ENCODE assay signal across 3 worm cellular contexts in the genomic region with DNA sequence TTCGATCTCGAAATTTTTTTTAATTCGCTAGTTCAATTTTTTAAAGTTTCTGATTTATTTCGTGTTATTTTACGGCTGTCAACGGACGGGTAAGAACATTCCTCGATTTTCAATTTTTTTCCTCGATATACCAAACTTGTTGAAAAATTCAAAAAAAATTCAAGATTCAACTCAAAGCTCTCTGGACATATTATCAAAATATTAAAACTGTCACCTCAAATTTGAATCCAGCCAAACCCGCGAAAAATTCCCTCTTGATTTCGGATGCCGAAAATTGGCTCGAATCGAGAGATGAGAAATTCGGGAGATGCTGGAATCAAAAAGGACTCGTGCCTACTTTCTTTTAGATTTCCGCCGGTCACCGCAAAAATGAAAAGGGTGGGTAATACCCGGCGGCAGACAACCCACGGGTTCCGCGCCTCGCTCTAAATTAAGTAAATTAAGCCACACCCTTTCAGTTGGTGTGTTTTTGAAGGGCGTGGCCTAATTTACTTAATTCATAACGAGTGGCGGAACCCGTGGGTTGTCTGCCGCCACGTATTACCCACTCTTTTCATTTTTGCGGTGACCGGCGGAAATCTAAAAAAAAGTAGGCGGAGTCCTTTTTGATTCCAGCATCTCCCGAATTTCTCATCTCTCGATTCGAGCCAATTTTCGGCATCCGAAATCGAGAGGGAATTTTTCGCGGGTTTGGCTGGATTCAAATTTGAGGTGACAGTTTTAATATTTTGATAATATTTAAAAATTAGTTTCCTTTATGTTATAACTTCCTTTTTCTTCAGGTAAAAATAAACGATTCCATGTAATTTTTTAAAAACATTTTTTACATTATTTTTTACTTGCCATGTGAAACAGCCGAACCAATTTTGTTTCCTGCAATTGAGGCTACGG.
TF ChIP-seq lines count a peak whose summit lies in the region.

No protein-coding gene starts in this region.

TF ChIP-seq in whole organism, L3 larva, 47 proteins besides CTCF, POLR2A, EP300 and RAD21:
- TF ChIP-seq snpc-4 (tag; optimal IDR thresholded peaks at IDR 0.05; lab: Kevin White, UChicago): peak; percentile 53

TF ChIP-seq in whole organism, L4 larva, 104 proteins besides CTCF, POLR2A, EP300 and RAD21:
- TF ChIP-seq mdt-29 (GFP tag; IDR thresholded peaks at IDR 0.05; lab: Robert Waterston, UW) (peak; percentile 93), snpc-1.2 (GFP tag; IDR thresholded peaks at IDR 0.05; lab: Robert Waterston, UW) (peak; percentile 100), unc-130 (GFP tag; optimal IDR thresholded peaks at IDR 0.05; lab: Kevin White, UChicago) (peak; percentile 12), lin-38 (GFP tag; IDR thresholded peaks at IDR 0.05; lab: Robert Waterston, UW) (peak; percentile 58), ceh-44 (GFP tag; IDR thresholded peaks at IDR 0.05; lab: Robert Waterston, UW) (peak; percentile 68; the same call in 1 of the 2 replicates), vab-7 (GFP tag; IDR thresholded peaks at IDR 0.05; lab: Robert Waterston, UW) (0 out of 2 replicates have a peak, but pooled peaks have one; percentile 10), Y48G9A.11 (GFP tag; IDR thresholded peaks at IDR 0.05; lab: Robert Waterston, UW) (peak; percentile 74)

TF ChIP-seq in whole organism, young adult, 124 proteins besides CTCF, POLR2A, EP300 and RAD21:
- TF ChIP-seq snpc-4 (GFP tag; optimal IDR thresholded peaks at IDR 0.05; lab: Kevin White, UChicago) (peak; percentile 91), snpc-4 (tag; optimal IDR thresholded peaks at IDR 0.05; lab: Kevin White, UChicago) (peak; percentile 93 to 99 (median 94)), rcor-1 (GFP tag; IDR thresholded peaks at IDR 0.05; lab: Robert Waterston, UW) (peak; percentile 88), cebp-2 (GFP tag; IDR thresholded peaks at IDR 0.05; lab: Robert Waterston, UW) (peak; percentile 91; the same call in 1 of the 2 replicates), ceh-91 (GFP tag; IDR thresholded peaks at IDR 0.05; lab: Robert Waterston, UW) (peak; percentile 62; the same call in 1 of the 2 replicates), F33H1.4 (GFP tag; IDR thresholded peaks at IDR 0.05; lab: Robert Waterston, UW) (peak; percentile 63), ztf-28 (GFP tag; IDR thresholded peaks at IDR 0.05; lab: Robert Waterston, UW) (peak; percentile 82; the same call in 1 of the 2 replicates), ceh-100 (GFP tag; IDR thresholded peaks at IDR 0.05; lab: Robert Waterston, UW) (peak; percentile 87), Y53F4B.3 (GFP tag; IDR thresholded peaks at IDR 0.05; lab: Robert Waterston, UW) (peak; percentile 43; the same call in 1 of the 2 replicates), ztf-25 (GFP tag; IDR thresholded peaks at IDR 0.05; lab: Robert Waterston, UW) (0 out of 2 replicates have a peak, but pooled peaks have one; percentile 25), egrh-3 (GFP tag; IDR thresholded peaks at IDR 0.05; lab: Robert Waterston, UW) (peak; percentile 45; the same call in 1 of the 2 replicates), hmg-20 (GFP tag; IDR thresholded peaks at IDR 0.05; lab: Robert Waterston, UW) (peak; percentile 56; the same call in 1 of the 2 replicates), dox-1 (GFP tag; IDR thresholded peaks at IDR 0.05; lab: Robert Waterston, UW) (peak; percentile 86), attf-3 (GFP tag; conservative IDR thresholded peaks at IDR 0.05; lab: Robert Waterston, UW) (peak; percentile 48; the same call in 1 of the 2 replicates), Y53G8AR.9 (GFP tag; conservative IDR thresholded peaks at IDR 0.05; lab: Robert Waterston, UW) (peak; percentile 86), madf-3 (GFP tag; IDR thresholded peaks at IDR 0.05; lab: Robert Waterston, UW) (peak; percentile 75; the same call in 1 of the 2 replicates), madf-8 (GFP tag; conservative IDR thresholded peaks at IDR 0.05; lab: Robert Waterston, UW) (peak; percentile 57), ekl-4 (GFP tag; IDR thresholded peaks at IDR 0.05; lab: Robert Waterston, UW) (peak; percentile 78), snpc-1.3 (tag; optimal IDR thresholded peaks at IDR 0.05; lab: Kevin White, UChicago; ENCODE audit: insufficient read depth) (peak; percentile 8), tbp1 (GFP tag; optimal IDR thresholded peaks at IDR 0.05; lab: Kevin White, UChicago) (peak; percentile 68), lir-1 (GFP tag; conservative IDR thresholded peaks at IDR 0.05; lab: Robert Waterston, UW) (0 out of 2 replicates have a peak, but pooled peaks have one; percentile 13), snpc-1.1 (tag; optimal IDR thresholded peaks at IDR 0.05; lab: Kevin White, UChicago; ENCODE audit: insufficient read depth) (peak; percentile 81), hsf-1 (GFP tag; IDR thresholded peaks at IDR 0.05; lab: Robert Waterston, UW) (peak; percentile 80), F39B2.1 (GFP tag; IDR thresholded peaks at IDR 0.05; lab: Robert Waterston, UW) (0 out of 2 replicates have a peak, but pooled peaks have one; percentile 10), Y56A3A.18 (GFP tag; IDR thresholded peaks at IDR 0.05; lab: Robert Waterston, UW) (peak; percentile 72), lsl-1 (GFP tag; optimal IDR thresholded peaks at IDR 0.05; lab: Kevin White, UChicago) (peak; percentile 44), C17E4.6 (GFP tag; IDR thresholded peaks at IDR 0.05; lab: Robert Waterston, UW) (peak; percentile 73; the same call in 1 of the 2 replicates), hmg-1.2 (GFP tag; IDR thresholded peaks at IDR 0.05; lab: Robert Waterston, UW) (peak; percentile 84), B0336.3 (GFP tag; IDR thresholded peaks at IDR 0.05; lab: Robert Waterston, UW) (peak; percentile 52; the same call in 1 of the 2 replicates), pbrm-1 (GFP tag; IDR thresholded peaks at IDR 0.05; lab: Robert Waterston, UW) (peak; percentile 99), snpc-3.4 (tag; optimal IDR thresholded peaks at IDR 0.05; lab: Kevin White, UChicago) (peak; percentile 16), xnd-1 (tag; optimal IDR thresholded peaks at IDR 0.05; lab: Kevin White, UChicago) (peak; percentile 33), mcd-1 (GFP tag; IDR thresholded peaks at IDR 0.05; lab: Robert Waterston, UW) (peak; percentile 66), lin-54 (GFP tag; optimal IDR thresholded peaks at IDR 0.05; lab: Kevin White, UChicago) (peak; percentile 26), madf-6 (GFP tag; IDR thresholded peaks at IDR 0.05; lab: Robert Waterston, UW) (peak; percentile 88), D2030.7 (GFP tag; IDR thresholded peaks at IDR 0.05; lab: Robert Waterston, UW) (peak; percentile 97), B0019.2 (GFP tag; conservative IDR thresholded peaks at IDR 0.05; lab: Robert Waterston, UW) (peak; percentile 39; the same call in 1 of the 2 replicates), attf-6 (GFP tag; IDR thresholded peaks at IDR 0.05; lab: Robert Waterston, UW) (peak; percentile 100), F49E8.2 (tag; optimal IDR thresholded peaks at IDR 0.05; lab: Kevin White, UChicago; ENCODE audit: insufficient read depth) (peak; percentile 18), nfyb-1 (GFP tag; IDR thresholded peaks at IDR 0.05; lab: Robert Waterston, UW) (peak; percentile 77), nfya-2 (GFP tag; IDR thresholded peaks at IDR 0.05; lab: Robert Waterston, UW) (0 out of 2 replicates have a peak, but pooled peaks have one; percentile 55)
